Worm (Caenorhabditis elegans) whole organism, L4 larva: ENCODE measurements around the gene clec-59.

Experiments
- T26A8.4 ChIP-seq: fragments of 200-800 bp; sonication (Bioruptor generic); IDR thresholded peaks from 2 replicates; pipeline ENCODE4 v1.3.6; 2022; ENCODE audit warnings: missing genetic modification characterization, missing compliant biosample characterization
- aha-1 ChIP-seq: fragments of 150-350 bp; peaks from one replicate; lab custom pipeline; 2014; ENCODE audit warnings: missing biosample characterization, missing genetic modification characterization
- hlh-30 ChIP-seq: sonication (generic microtip); optimal IDR thresholded peaks from 2 replicates; lab custom pipeline; 2017; ENCODE audit warnings: antibody characterized with exemption, mild to moderate bottlenecking, missing genetic modification characterization, missing compliant biosample characterization; ENCODE audit not compliant: insufficient read depth
- nhr-11 ChIP-seq: fragments of 150-350 bp; optimal IDR thresholded peaks from 2 replicates; lab custom pipeline; 2014; ENCODE audit warnings: missing biosample characterization, missing genetic modification characterization
- nhr-48 ChIP-seq: sonication (generic microtip); optimal IDR thresholded peaks from 2 replicates; lab custom pipeline; 2016; ENCODE audit warnings: mild to moderate bottlenecking, missing genetic modification characterization, missing compliant biosample characterization

clec-59 gene

ce11 chrII:10437840-10438239, 41.4 kb downstream of the clec-59 start:
- TF ChIP-seq aha-1 (tag; lab: Kevin White, UChicago) (peak; percentile 94), nhr-48 (no peak)
- TF ChIP-seq, all 104 proteins: peak for 1

ce11 chrII:10435836-10436235, 43.4 kb downstream of the clec-59 start, which contains the start of gene cut-4:
Gene cut-4 (plus strand): TSS chrII:10436136.
- TF ChIP-seq hlh-30 (tag; lab: Kevin White, UChicago) (no peak), T26A8.4 (no peak), nhr-11 (tag; lab: Kevin White, UChicago) (no peak)
- TF ChIP-seq, all 104 proteins: peak for 0
